Worm (Caenorhabditis elegans) whole organism, L4 larva: ENCODE data around the gene clc-6.
A peak's percentile ranks its signal among the peaks of the same experiment; 100 is the strongest.
"Not testable (repeated sequence)": the region's sequence is repeated elsewhere in the genome, so short reads cannot be mapped to it uniquely, and the experiment has no call there.

Source experiments
- F10B5.3 ChIP-seq: sonication (generic microtip); optimal IDR thresholded peaks from 2 replicates; lab custom pipeline; 2016; ENCODE audit warnings: mild to moderate bottlenecking, missing genetic modification characterization, missing compliant biosample characterization
- F49E8.2 ChIP-seq: sonication (generic microtip); optimal IDR thresholded peaks from 2 replicates; lab custom pipeline; 2016; ENCODE audit warnings: missing compliant biosample characterization, mild to moderate bottlenecking, missing genetic modification characterization, borderline replicate concordance
- T26A8.4 ChIP-seq: fragments of 200-800 bp; sonication (Bioruptor generic); IDR thresholded peaks from 2 replicates; pipeline ENCODE4 v1.3.6; 2022; ENCODE audit warnings: missing genetic modification characterization, missing compliant biosample characterization
- Y48G9A.11 ChIP-seq: fragments of 200-800 bp; sonication (Bioruptor generic); IDR thresholded peaks from 2 replicates; pipeline ENCODE4 v1.3.6; 2022; ENCODE audit warnings: missing genetic modification reagents, missing genetic modification characterization, missing compliant biosample characterization
- arid-1 ChIP-seq: fragments of 200-800 bp; sonication (Bioruptor generic); conservative IDR thresholded peaks from 2 replicates; pipeline ENCODE4 v1.3.6; 2022; ENCODE audit warnings: missing genetic modification reagents, missing genetic modification characterization, missing compliant biosample characterization
- ceh-44 ChIP-seq: fragments of 200-800 bp; sonication (Bioruptor generic); IDR thresholded peaks from 2 replicates; pipeline ENCODE4 v1.3.6; 2022; ENCODE audit warnings: missing genetic modification reagents, missing genetic modification characterization, missing compliant biosample characterization
- daf-16 ChIP-seq, 3 experiments: sonication (generic microtip); optimal IDR thresholded peaks; 2 replicates each; lab custom pipeline; 2016 to 2017; ENCODE audit warnings: missing genetic modification characterization in 3 of 3, missing genetic modification reagents in 3 of 3, mild to moderate bottlenecking in 2 of 3, missing compliant biosample characterization in 2 of 3, missing biosample characterization in 1 of 3, moderate library complexity in 1 of 3
- dmd-6 ChIP-seq: fragments of 200-800 bp; sonication (Bioruptor generic); IDR thresholded peaks from 2 replicates; pipeline ENCODE4 v1.3.6; 2022; ENCODE audit warnings: missing genetic modification reagents, missing genetic modification characterization, missing compliant biosample characterization
- dmd-8 ChIP-seq: fragments of 200-800 bp; sonication (Bioruptor generic); IDR thresholded peaks from 2 replicates; pipeline ENCODE4 v1.3.6; 2022; ENCODE audit warnings: missing genetic modification characterization, missing compliant biosample characterization
- duxl-1 ChIP-seq: sonication (generic microtip); optimal IDR thresholded peaks from 2 replicates; lab custom pipeline; 2016; ENCODE audit warnings: mild to moderate bottlenecking, missing genetic modification characterization, moderate library complexity, missing compliant biosample characterization; ENCODE audit not compliant: poor library complexity
- dve-1 ChIP-seq: sonication (generic microtip); optimal IDR thresholded peaks from 2 replicates; lab custom pipeline; 2017; ENCODE audit warnings: antibody characterized with exemption, mild to moderate bottlenecking, missing genetic modification characterization, missing compliant biosample characterization; ENCODE audit not compliant: insufficient read depth
- hlh-11 ChIP-seq: fragments of 200-800 bp; sonication (Bioruptor generic); optimal IDR thresholded peaks from 2 replicates; lab custom pipeline; 2018; ENCODE audit warnings: mild to moderate bottlenecking, missing genetic modification characterization, missing compliant biosample characterization
- hlh-30 ChIP-seq: sonication (generic microtip); optimal IDR thresholded peaks from 2 replicates; lab custom pipeline; 2017; ENCODE audit warnings: antibody characterized with exemption, mild to moderate bottlenecking, missing genetic modification characterization, missing compliant biosample characterization; ENCODE audit not compliant: insufficient read depth
- lin-38 ChIP-seq: fragments of 200-800 bp; sonication (Bioruptor generic); IDR thresholded peaks from 2 replicates; pipeline ENCODE4 v1.3.6; 2022; ENCODE audit warnings: missing genetic modification reagents, missing genetic modification characterization, missing compliant biosample characterization
- madf-5 ChIP-seq, 2 experiments: fragments of 200-800 bp; sonication (Bioruptor generic); IDR thresholded peaks; 2 replicates each; pipeline ENCODE4 v1.3.6; 2022; ENCODE audit warnings: missing compliant biosample characterization in 2 of 2, missing genetic modification characterization in 2 of 2
- mdt-29 ChIP-seq: fragments of 200-800 bp; sonication (Bioruptor generic); IDR thresholded peaks from 2 replicates; pipeline ENCODE4 v1.3.6; 2022; ENCODE audit warnings: missing genetic modification reagents, missing genetic modification characterization, missing compliant biosample characterization
- mep-1 ChIP-seq: fragments of 150-350 bp; sonication (generic microtip); optimal IDR thresholded peaks from 3 replicates; lab custom pipeline; 2014; ENCODE audit warnings: missing biosample characterization, missing genetic modification characterization
- mes-2 ChIP-seq: sonication (generic microtip); optimal IDR thresholded peaks from 2 replicates; lab custom pipeline; 2016; ENCODE audit warnings: missing genotype, mild to moderate bottlenecking, missing genetic modification characterization, missing compliant biosample characterization; ENCODE audit not compliant: poor library complexity, severe bottlenecking
- mxl-2 ChIP-seq: fragments of 200-800 bp; sonication (Bioruptor generic); conservative IDR thresholded peaks from 2 replicates; pipeline ENCODE4 v1.3.6; 2022; ENCODE audit warnings: missing genetic modification reagents, missing genetic modification characterization, missing compliant biosample characterization
- mxl-3 ChIP-seq: fragments of 200-800 bp; sonication (Bioruptor generic); optimal IDR thresholded peaks from 2 replicates; lab custom pipeline; 2018; ENCODE audit warnings: mild to moderate bottlenecking, missing genetic modification characterization, missing compliant biosample characterization
- nhr-102 ChIP-seq: sonication (generic microtip); optimal IDR thresholded peaks from 2 replicates; lab custom pipeline; 2016; ENCODE audit warnings: mild to moderate bottlenecking, missing genetic modification characterization, moderate library complexity, missing compliant biosample characterization
- nhr-41 ChIP-seq: fragments of 200-800 bp; sonication (Bioruptor generic); IDR thresholded peaks from 2 replicates; pipeline ENCODE4 v1.3.6; 2022; ENCODE audit warnings: missing genetic modification reagents, missing genetic modification characterization, missing compliant biosample characterization
- nhr-48 ChIP-seq: sonication (generic microtip); optimal IDR thresholded peaks from 2 replicates; lab custom pipeline; 2016; ENCODE audit warnings: mild to moderate bottlenecking, missing genetic modification characterization, missing compliant biosample characterization
- pha-4 ChIP-seq, 2 experiments: fragments of 150-350 bp in 1 of 2; fragments of 200-800 bp in 1 of 2; sonication (Bioruptor generic) in 1 of 2; IDR thresholded peaks in 1 of 2; optimal IDR thresholded peaks in 1 of 2; 2 replicates each; pipeline versions ENCODE4 v1.3.6 to Lab custom; 2014 to 2022; ENCODE audit warnings: missing genetic modification characterization in 2 of 2, missing genetic modification reagents in 2 of 2, missing biosample characterization in 1 of 2, missing compliant biosample characterization in 1 of 2
- php-3 ChIP-seq: fragments of 200-800 bp; sonication (Bioruptor generic); IDR thresholded peaks from 2 replicates; pipeline ENCODE4 v1.3.6; 2022; ENCODE audit warnings: missing genetic modification reagents, missing genetic modification characterization, missing compliant biosample characterization
- pqm-1 ChIP-seq: sonication (generic microtip); optimal IDR thresholded peaks from 2 replicates; lab custom pipeline; 2017; ENCODE audit warnings: missing biosample characterization, missing genetic modification characterization
- rbr-2 ChIP-seq: sonication (generic microtip); optimal IDR thresholded peaks from 2 replicates; lab custom pipeline; 2016; ENCODE audit warnings: missing genotype, missing genetic modification characterization, missing compliant biosample characterization
- saeg-2 ChIP-seq: fragments of 200-800 bp; sonication (Bioruptor generic); IDR thresholded peaks from 2 replicates; pipeline ENCODE4 v1.3.6; 2022; ENCODE audit warnings: missing genetic modification reagents, missing genetic modification characterization, missing compliant biosample characterization
- snpc-1.2 ChIP-seq: fragments of 200-800 bp; sonication (Bioruptor generic); IDR thresholded peaks from 2 replicates; pipeline ENCODE4 v1.3.6; 2022; ENCODE audit warnings: missing genetic modification reagents, missing genetic modification characterization, missing compliant biosample characterization
- snpc-4 ChIP-seq: fragments of 150-350 bp; optimal IDR thresholded peaks from 2 replicates; lab custom pipeline; 2014; ENCODE audit warnings: missing biosample characterization, missing genetic modification characterization
- spr-1 ChIP-seq: sonication (generic microtip); optimal IDR thresholded peaks from 2 replicates; lab custom pipeline; 2016; ENCODE audit warnings: mild to moderate bottlenecking, missing genetic modification characterization, missing compliant biosample characterization
- tra-1 ChIP-seq: fragments of 200-800 bp; sonication (Bioruptor generic); IDR thresholded peaks from 2 replicates; pipeline ENCODE4 v1.3.6; 2022; ENCODE audit warnings: missing genetic modification reagents, missing genetic modification characterization, missing compliant biosample characterization
- unc-130 ChIP-seq: sonication (generic microtip); optimal IDR thresholded peaks from 2 replicates; lab custom pipeline; 2016; ENCODE audit warnings: missing genetic modification reagents, missing genetic modification characterization, missing compliant biosample characterization
- vab-7 ChIP-seq: fragments of 200-800 bp; sonication (Bioruptor generic); IDR thresholded peaks from 2 replicates; pipeline ENCODE4 v1.3.6; 2022; ENCODE audit warnings: missing genetic modification reagents, missing genetic modification characterization, missing compliant biosample characterization
- zip-2 ChIP-seq: fragments of 150-350 bp; optimal IDR thresholded peaks from 2 replicates; lab custom pipeline; 2014; ENCODE audit warnings: missing biosample characterization, missing genetic modification characterization

clc-6 gene

ce11 chrV:11176693-11177304 lies 19.2 kb downstream of the clc-6 start:
- TF ChIP-seq F10B5.3 (tag; lab: Kevin White, UChicago) = peak; percentile 35
- TF ChIP-seq nhr-102 = peak; percentile 76
- TF ChIP-seq zip-2 = peak; percentile 26
- TF ChIP-seq lin-38 = peak; percentile 72
- TF ChIP-seq duxl-1 (tag; lab: Kevin White, UChicago) = peak; percentile 70
- peak; percentile 58 for TF ChIP-seq nhr-48 (tag; lab: Kevin White, UChicago)
- TF ChIP-seq arid-1 (GFP tag; lab: Robert Waterston, UW) = peak; percentile 85
- peak; percentile 69 for TF ChIP-seq pha-4 (GFP tag; IDR thresholded peaks at IDR 0.05; lab: Robert Waterston, UW)
- not testable (repeated sequence) for TF ChIP-seq pha-4 (tag; optimal IDR thresholded peaks at IDR 0.05; lab: Kevin White, UChicago)
- TF ChIP-seq unc-130 = peak; percentile 19
- TF ChIP-seq snpc-4 (tag; lab: Kevin White, UChicago) = peak; percentile 85
- TF ChIP-seq php-3 (GFP tag; lab: Robert Waterston, UW) = peak; percentile 60
- TF ChIP-seq madf-5 (GFP tag; IDR thresholded peaks at IDR 0.05; lab: Robert Waterston, UW) = 0 out of 4 replicates have a peak, but pooled peaks of 1 of the 2 experiments have one; percentile 30
- peak; percentile 27 for TF ChIP-seq rbr-2
- peak; percentile 50 for TF ChIP-seq mep-1
- peak; percentile 60 for TF ChIP-seq Y48G9A.11 (GFP tag; lab: Robert Waterston, UW)
- TF ChIP-seq mxl-3 (GFP tag; lab: Kevin White, UChicago) = peak; percentile 63
- peak; percentile 84 for TF ChIP-seq F49E8.2 (tag; lab: Kevin White, UChicago)
- TF ChIP-seq daf-16 (GFP tag; optimal IDR thresholded peaks at IDR 0.05; lab: Kevin White, UChicago) = peak; percentile 30 to 33
- peak; percentile 62 for TF ChIP-seq daf-16 (tag; optimal IDR thresholded peaks at IDR 0.05; lab: Kevin White, UChicago)
- TF ChIP-seq dve-1 = peak; percentile 70
- 0 out of 2 replicates have a peak, but pooled peaks have one; percentile 7 for TF ChIP-seq nhr-41 (GFP tag; lab: Robert Waterston, UW)
- TF ChIP-seq pqm-1 (tag; lab: Kevin White, UChicago) = peak; percentile 3
- TF ChIP-seq ceh-44 (GFP tag; lab: Robert Waterston, UW) = peak; percentile 81
- 0 out of 2 replicates have a peak, but pooled peaks have one; percentile 26 for TF ChIP-seq tra-1 (GFP tag; lab: Robert Waterston, UW)
- peak; percentile 77 for TF ChIP-seq mes-2
- TF ChIP-seq saeg-2 (GFP tag; lab: Robert Waterston, UW) = 0 out of 2 replicates have a peak, but pooled peaks have one; percentile 37
- peak; percentile 48 for TF ChIP-seq spr-1 (tag; lab: Kevin White, UChicago)
- peak; percentile 83 for TF ChIP-seq dmd-6 (GFP tag; lab: Robert Waterston, UW)
- peak; percentile 92 for TF ChIP-seq snpc-1.2 (GFP tag; lab: Robert Waterston, UW)
- TF ChIP-seq hlh-11 = peak; percentile 81
- peak; percentile 46 for TF ChIP-seq hlh-30 (tag; lab: Kevin White, UChicago)
- TF ChIP-seq mxl-2 (GFP tag; lab: Robert Waterston, UW) = 0 out of 2 replicates have a peak, but pooled peaks have one; percentile 20

ce11 chrV:11175336-11175938 lies 20.6 kb downstream of the clc-6 start:
- TF ChIP-seq snpc-4 (tag; lab: Kevin White, UChicago) (peak; percentile 74), lin-38 (peak; percentile 60), mes-2 (peak; percentile 54), mep-1 (peak; percentile 43), hlh-11 (peak; percentile 37), unc-130 (peak; percentile 53), dmd-8 (0 out of 2 replicates have a peak, but pooled peaks have one; percentile 56), vab-7 (GFP tag; lab: Robert Waterston, UW) (peak; percentile 52; the same call in 1 of the 2 replicates), F49E8.2 (tag; lab: Kevin White, UChicago) (peak; percentile 76), ceh-44 (GFP tag; lab: Robert Waterston, UW) (0 out of 2 replicates have a peak, but pooled peaks have one; percentile 67), dve-1 (peak; percentile 5), nhr-48 (tag; lab: Kevin White, UChicago) (peak; percentile 27), php-3 (GFP tag; lab: Robert Waterston, UW) (peak; percentile 25; the same call in 1 of the 2 replicates), Y48G9A.11 (GFP tag; lab: Robert Waterston, UW) (peak; percentile 59; the same call in 1 of the 2 replicates), snpc-1.2 (GFP tag; lab: Robert Waterston, UW) (peak; percentile 84), mdt-29 (GFP tag; lab: Robert Waterston, UW) (peak; percentile 13; the same call in 1 of the 2 replicates), daf-16 (tag; optimal IDR thresholded peaks at IDR 0.05; lab: Kevin White, UChicago) (peak; percentile 21), dmd-6 (GFP tag; lab: Robert Waterston, UW) (peak; percentile 41; the same call in 1 of the 2 replicates), T26A8.4 (GFP tag; lab: Robert Waterston, UW) (peak; percentile 58), nhr-102 (peak; percentile 32)
- not testable (repeated sequence) for TF ChIP-seq daf-16 (GFP tag; optimal IDR thresholded peaks at IDR 0.05; lab: Kevin White, UChicago)
